Fruit fly (Drosophila melanogaster): ENCODE data around the gene CG11837.
A peak's percentile ranks its signal among the peaks of the same experiment; 100 is the strongest.

Gene CG11837

dm6 chr3R:29074001-29074609 lies 24.8 kb downstream of the CG11837 start (continued):
- peak; percentile 97 for TF ChIP-seq kni (GFP tag; optimal IDR thresholded peaks at IDR 0.05)
- no peak for TF ChIP-seq Antp (GFP tag; optimal IDR thresholded peaks at IDR 0.05)
- TF ChIP-seq Ets65A (GFP tag), result peak; percentile 49
- TF ChIP-seq corto (GFP tag; optimal IDR thresholded peaks at IDR 0.05), result no peak
- no peak for TF ChIP-seq tx (GFP tag; optimal IDR thresholded peaks at IDR 0.05)
- no peak for TF ChIP-seq pfk (GFP tag; optimal IDR thresholded peaks at IDR 0.05)
- no peak for TF ChIP-seq CG9727 (GFP tag; optimal IDR thresholded peaks at IDR 0.05)
- TF ChIP-seq Hr78 (GFP tag; optimal IDR thresholded peaks at IDR 0.05), result peak in 1 of 2 experiments; percentile 6
- TF ChIP-seq Bteb2 (GFP tag; optimal IDR thresholded peaks at IDR 0.05), result no peak
- TF ChIP-seq cad (GFP tag; optimal IDR thresholded peaks at IDR 0.05), result peak; percentile 63
- TF ChIP-seq CG1832 (GFP tag; optimal IDR thresholded peaks at IDR 0.05), result peak; percentile 37
- no peak for TF ChIP-seq seq (GFP tag; IDR thresholded peaks at IDR 0.05)
- TF ChIP-seq Poxn (GFP tag; IDR thresholded peaks at IDR 0.05), result no peak
- no peak for TF ChIP-seq CG4404 (GFP tag; IDR thresholded peaks at IDR 0.05)
- TF ChIP-seq Usf (GFP tag; optimal IDR thresholded peaks at IDR 0.05), result no peak
- no peak for TF ChIP-seq gro (GFP tag; optimal IDR thresholded peaks at IDR 0.05)
- TF ChIP-seq usp (GFP tag; optimal IDR thresholded peaks at IDR 0.05), result no peak
- no peak for TF ChIP-seq Aef1 (GFP tag; IDR thresholded peaks at IDR 0.05)
- TF ChIP-seq Ravus (GFP tag; IDR thresholded peaks at IDR 0.05), result no peak
- no peak for TF ChIP-seq CG6765 (GFP tag; optimal IDR thresholded peaks at IDR 0.05)
- TF ChIP-seq Hey (tag; optimal IDR thresholded peaks at IDR 0.05), result no peak
- TF ChIP-seq H2.0 (GFP tag; IDR thresholded peaks at IDR 0.05), result no peak
- no peak for TF ChIP-seq CG12744 (GFP tag; optimal IDR thresholded peaks at IDR 0.05)
- TF ChIP-seq Xrp1 (GFP tag; IDR thresholded peaks at IDR 0.05), result 0 out of 2 replicates have a peak, but pooled peaks have one; percentile 19
- no peak for TF ChIP-seq Oli (tag; optimal IDR thresholded peaks at IDR 0.05)
- no peak for TF ChIP-seq Dfd (GFP tag; optimal IDR thresholded peaks at IDR 0.05)
- TF ChIP-seq pan (optimal IDR thresholded peaks at IDR 0.05), result no peak
- peak in 1 of 2 experiments; percentile 17 for TF ChIP-seq pan (GFP tag; optimal IDR thresholded peaks at IDR 0.05 in 1 of 2, IDR thresholded peaks at IDR 0.05 in 1 of 2)
- no peak for TF ChIP-seq tin (GFP tag; optimal IDR thresholded peaks at IDR 0.05)
- peak; percentile 32 for TF ChIP-seq sd (tag; optimal IDR thresholded peaks at IDR 0.05)
- TF ChIP-seq CG1603 (tag; optimal IDR thresholded peaks at IDR 0.05), result no peak
- TF ChIP-seq nerfin-2 (GFP tag; IDR thresholded peaks at IDR 0.05; ENCODE audit: partially characterized antibody), result no peak
- TF ChIP-seq sens (GFP tag), result peak; percentile 31
- no peak for TF ChIP-seq amos (GFP tag; IDR thresholded peaks at IDR 0.05; ENCODE audit: partially characterized antibody)
- no peak for TF ChIP-seq CG7271 (tag; optimal IDR thresholded peaks at IDR 0.05)
- peak; percentile 13 for TF ChIP-seq Vsx1 (GFP tag; optimal IDR thresholded peaks at IDR 0.05)
- TF ChIP-seq pzg (GFP tag; optimal IDR thresholded peaks at IDR 0.05), result no peak
- TF ChIP-seq slbo (GFP tag; IDR thresholded peaks at IDR 0.05), result no peak
- TF ChIP-seq HHEX (GFP tag; optimal IDR thresholded peaks at IDR 0.05), result peak; percentile 15
- no peak for TF ChIP-seq ewg (GFP tag; optimal IDR thresholded peaks at IDR 0.05)
- no peak for TF ChIP-seq aop (GFP tag; IDR thresholded peaks at IDR 0.05)
- no peak for TF ChIP-seq MBD-R2 (GFP tag; IDR thresholded peaks at IDR 0.05)
- peak; percentile 10 for TF ChIP-seq lab (GFP tag; optimal IDR thresholded peaks at IDR 0.05)
- TF ChIP-seq Dad (GFP tag; optimal IDR thresholded peaks at IDR 0.05), result no peak
- peak; percentile 14; the same call in 1 of the 2 replicates for TF ChIP-seq rib (GFP tag; IDR thresholded peaks at IDR 0.05)
- TF ChIP-seq D (optimal IDR thresholded peaks at IDR 0.05), result no peak
- TF ChIP-seq D (GFP tag; optimal IDR thresholded peaks at IDR 0.05), result no peak
- no peak for TF ChIP-seq CG15514 (GFP tag; optimal IDR thresholded peaks at IDR 0.05)
- peak; percentile 4 for TF ChIP-seq CG2875 (GFP tag; optimal IDR thresholded peaks at IDR 0.05)
- peak; percentile 29 for TF ChIP-seq CG10543 (GFP tag; optimal IDR thresholded peaks at IDR 0.05)
- TF ChIP-seq Fer2 (tag; optimal IDR thresholded peaks at IDR 0.05), result no peak

Data from whole organism, embryonic.